Worm (Caenorhabditis elegans): ENCODE results near the gene cdh-9.

- TF ChIP-seq cog-1 (tag; optimal IDR thresholded peaks at IDR 0.05) (no peak), T22C8.4 (GFP tag; IDR thresholded peaks at IDR 0.05) (no peak), flt-1 (GFP tag; IDR thresholded peaks at IDR 0.05) (no peak), ref-1 (GFP tag; conservative IDR thresholded peaks at IDR 0.05) (no peak)
These were observed 55.6 kb downstream of the cdh-9 start for ce11 chrX:16650600-16650999.
